Worm (Caenorhabditis elegans): Measurements from ENCODE around the gene T07F8.4.

Gene T07F8.4

ce11 chrII:7131871-7132693 lies at the start of gene T07F8.4, which contains the start of gene gld-3:
T07F8.4 (minus strand) TSS chrII:7132032.
gld-3 (plus strand) TSS chrII:7132643.
- peak; percentile 76 for TF ChIP-seq nhr-129 (tag; optimal IDR thresholded peaks at IDR 0.05)
- no peak for TF ChIP-seq sem-4 (tag; optimal IDR thresholded peaks at IDR 0.05)
- TF ChIP-seq nhr-21 (tag; optimal IDR thresholded peaks at IDR 0.05): no peak
- no peak for TF ChIP-seq snpc-4 (tag; optimal IDR thresholded peaks at IDR 0.05)
- peak; percentile 12 for TF ChIP-seq crh-2 (tag; optimal IDR thresholded peaks at IDR 0.05)
- TF ChIP-seq lsy-2 (tag; optimal IDR thresholded peaks at IDR 0.05): peak; percentile 41 to 96
- TF ChIP-seq fos-1 (tag; optimal IDR thresholded peaks at IDR 0.05): peak; percentile 33
- TF ChIP-seq C34F6.9 (tag; optimal IDR thresholded peaks at IDR 0.05): peak; percentile 56
- TF ChIP-seq nhr-6 (tag; optimal IDR thresholded peaks at IDR 0.05): no peak

DNA sequence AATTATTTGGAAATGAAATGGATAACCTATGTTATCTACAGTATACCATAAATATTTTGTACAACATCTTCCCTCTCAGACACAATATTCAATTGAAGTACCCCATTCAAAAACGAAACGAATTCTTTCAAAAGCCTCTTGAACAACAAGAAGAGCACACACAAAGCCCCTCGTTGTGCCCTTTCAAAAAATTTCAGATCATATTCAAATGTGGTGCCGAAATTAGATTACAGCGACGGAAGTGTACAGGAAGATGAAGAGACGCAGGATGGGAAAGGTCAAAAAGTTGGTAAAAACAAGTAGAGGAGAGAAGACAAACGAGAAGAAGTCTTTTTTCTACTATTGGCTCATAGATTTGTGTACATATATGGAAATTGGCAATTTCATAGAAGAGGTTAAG lies 44.3 kb upstream of the T07F8.4 start:
- TF ChIP-seq lin-13 (GFP tag; optimal IDR thresholded peaks at IDR 0.05) (no peak), C34F6.9 (tag; optimal IDR thresholded peaks at IDR 0.05) (peak; percentile 0)

DNA sequence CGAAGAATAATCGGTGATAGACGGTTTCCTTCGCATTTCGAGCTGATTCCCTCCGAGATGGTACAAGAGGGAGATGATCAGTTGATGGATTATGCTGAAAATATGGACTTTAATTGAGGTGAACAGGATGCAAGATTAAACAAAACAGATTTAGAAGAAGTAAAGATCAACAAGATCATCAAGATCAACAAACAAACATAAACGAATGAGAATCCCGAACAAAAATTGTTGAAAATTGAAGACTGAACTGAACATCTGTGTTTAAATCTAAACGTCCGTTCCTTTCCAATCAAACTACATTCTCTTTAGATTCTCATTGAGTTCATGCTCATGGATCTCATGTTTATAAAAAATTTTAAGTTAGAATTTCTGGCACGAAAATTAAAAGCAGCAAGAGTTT lies 43.0 kb upstream of the T07F8.4 start, which contains the start of gene glc-4:
TSS of gene glc-4 (minus strand) at position 101 of the 400 bp plus-strand sequence.
- TF ChIP-seq ceh-16 (tag; optimal IDR thresholded peaks at IDR 0.05) (no peak), lsy-2 (tag; optimal IDR thresholded peaks at IDR 0.05) (no peak), mab-5 (tag; optimal IDR thresholded peaks at IDR 0.05) (no peak), gmeb-1 (tag; optimal IDR thresholded peaks at IDR 0.05) (no peak), fos-1 (tag; optimal IDR thresholded peaks at IDR 0.05) (no peak), nhr-6 (tag; optimal IDR thresholded peaks at IDR 0.05) (no peak), sma-9 (GFP tag; optimal IDR thresholded peaks at IDR 0.05) (no peak), sma-9 (tag; optimal IDR thresholded peaks at IDR 0.05) (no peak)

- TF ChIP-seq mdl-1 (tag; optimal IDR thresholded peaks at IDR 0.05) (no peak), lin-11 (tag; optimal IDR thresholded peaks at IDR 0.05) (no peak), unc-55 (GFP tag; optimal IDR thresholded peaks at IDR 0.05) (no peak), peb-1 (tag; optimal IDR thresholded peaks at IDR 0.05) (no peak), nhr-77 (tag; optimal IDR thresholded peaks at IDR 0.05) (no peak), nhr-6 (tag; optimal IDR thresholded peaks at IDR 0.05) (no peak), nhr-21 (tag; optimal IDR thresholded peaks at IDR 0.05) (no peak), ztf-11 (tag; optimal IDR thresholded peaks at IDR 0.05) (no peak)
Observed at ce11 chrII:7171305-7171998, 39.6 kb upstream of the T07F8.4 start, which contains the start of gene dyf-13. dyf-13 (minus strand) TSS chrII:7171355.

DNA sequence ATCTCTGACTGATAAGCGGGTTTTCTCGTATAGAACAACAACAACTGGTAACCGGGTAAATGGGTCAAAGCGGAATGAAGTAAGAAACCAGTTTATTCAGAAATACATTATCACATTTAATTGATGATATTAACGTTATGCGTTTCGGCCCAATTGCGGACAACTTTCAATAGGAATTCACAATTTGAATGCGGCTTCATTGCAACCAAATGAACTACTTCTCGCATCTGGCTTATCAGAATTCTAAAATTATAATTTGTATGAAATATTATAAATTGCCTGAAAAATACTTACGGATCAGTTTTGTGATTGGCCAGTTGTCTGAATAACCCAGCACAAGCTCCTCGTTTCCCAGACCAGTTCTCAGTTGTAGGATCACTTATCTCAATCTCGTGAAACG lies 36.9 kb upstream of the T07F8.4 start, which contains the start of gene col-36:
TSS of gene col-36 (minus strand) at position 101 of the 400 bp plus-strand sequence.
- TF ChIP-seq nhr-77 (tag; optimal IDR thresholded peaks at IDR 0.05): no peak
- no peak for TF ChIP-seq ztf-4 (tag; optimal IDR thresholded peaks at IDR 0.05)
- TF ChIP-seq nhr-6 (tag; optimal IDR thresholded peaks at IDR 0.05): no peak
- TF ChIP-seq Y55F3AM.14 (GFP tag; optimal IDR thresholded peaks at IDR 0.05): no peak
- TF ChIP-seq sem-4 (tag; optimal IDR thresholded peaks at IDR 0.05): no peak
- no peak for TF ChIP-seq elt-1 (tag; optimal IDR thresholded peaks at IDR 0.05)
- no peak for TF ChIP-seq blmp-1 (tag; optimal IDR thresholded peaks at IDR 0.05; ENCODE audit: insufficient read depth)
- TF ChIP-seq ZK546.5 (tag; optimal IDR thresholded peaks at IDR 0.05): no peak
- TF ChIP-seq nhr-10 (tag; optimal IDR thresholded peaks at IDR 0.05): no peak
- no peak for TF ChIP-seq crh-2 (tag; optimal IDR thresholded peaks at IDR 0.05)
- TF ChIP-seq ceh-82 (tag; optimal IDR thresholded peaks at IDR 0.05): no peak
- TF ChIP-seq lin-39 (tag; optimal IDR thresholded peaks at IDR 0.05): no peak
- no peak for TF ChIP-seq nhr-21 (tag; optimal IDR thresholded peaks at IDR 0.05)
- no peak for TF ChIP-seq nhr-23 (tag; optimal IDR thresholded peaks at IDR 0.05)
- TF ChIP-seq lin-13 (GFP tag; optimal IDR thresholded peaks at IDR 0.05): no peak
- TF ChIP-seq ceh-16 (tag; optimal IDR thresholded peaks at IDR 0.05): no peak
- TF ChIP-seq fos-1 (tag; optimal IDR thresholded peaks at IDR 0.05): no peak
- no peak for TF ChIP-seq snpc-4 (tag; optimal IDR thresholded peaks at IDR 0.05)
